Fruit fly (Drosophila melanogaster): ENCODE data around the gene CG12115.

The CG12115 gene

dm6 chrX:9141219-9141618, 49.2 kb downstream of the CG12115 start (continued):
- no peak for TF ChIP-seq fd85E (GFP tag; optimal IDR thresholded peaks at IDR 0.05)
- no peak for TF ChIP-seq Eip93F (GFP tag; optimal IDR thresholded peaks at IDR 0.05)
- TF ChIP-seq CG11902 (GFP tag; optimal IDR thresholded peaks at IDR 0.05), result peak; percentile 63
- peak; percentile 78 for TF ChIP-seq CG9139 (GFP tag; optimal IDR thresholded peaks at IDR 0.05)
- peak; percentile 23 for TF ChIP-seq vri (GFP tag; optimal IDR thresholded peaks at IDR 0.05)
- peak; percentile 59 for TF ChIP-seq Sox102F (GFP tag; optimal IDR thresholded peaks at IDR 0.05)
- TF ChIP-seq CG6792 (GFP tag; optimal IDR thresholded peaks at IDR 0.05), result peak; percentile 67
- no peak for TF ChIP-seq fkh (GFP tag; optimal IDR thresholded peaks at IDR 0.05)
- peak; percentile 56 for TF ChIP-seq Lpt (GFP tag; optimal IDR thresholded peaks at IDR 0.05)
- TF ChIP-seq OdsH (GFP tag; optimal IDR thresholded peaks at IDR 0.05), result peak; percentile 68
- no peak for TF ChIP-seq CG16779 (tag; optimal IDR thresholded peaks at IDR 0.05)
- TF ChIP-seq CG8319 (GFP tag; optimal IDR thresholded peaks at IDR 0.05), result no peak
- peak; percentile 71 for TF ChIP-seq fd59A (GFP tag; optimal IDR thresholded peaks at IDR 0.05)
- TF ChIP-seq cyc (GFP tag; optimal IDR thresholded peaks at IDR 0.05), result peak; percentile 73

All from whole organism, prepupa.